Worm (Caenorhabditis elegans) whole organism, mixed stage, embryonic: Measurements from ENCODE around the gene F12E12.6.

ENCODE experiments used
- blmp-1 ChIP-seq: fragments of 150-350 bp; optimal IDR thresholded peaks from 2 replicates; lab custom pipeline; 2014; ENCODE audit warnings: missing biosample characterization, missing genetic modification characterization
- sem-2 ChIP-seq: fragments of 200-800 bp; sonication (Bioruptor generic); optimal IDR thresholded peaks from 2 replicates; lab custom pipeline; 2018; ENCODE audit warnings: mild to moderate bottlenecking, missing genetic modification characterization, missing compliant biosample characterization
- unc-120 ChIP-seq: sonication (generic microtip); optimal IDR thresholded peaks from 2 replicates; lab custom pipeline; 2017; ENCODE audit warnings: missing genetic modification characterization, missing compliant biosample characterization; ENCODE audit not compliant: poor library complexity, severe bottlenecking

DNA sequence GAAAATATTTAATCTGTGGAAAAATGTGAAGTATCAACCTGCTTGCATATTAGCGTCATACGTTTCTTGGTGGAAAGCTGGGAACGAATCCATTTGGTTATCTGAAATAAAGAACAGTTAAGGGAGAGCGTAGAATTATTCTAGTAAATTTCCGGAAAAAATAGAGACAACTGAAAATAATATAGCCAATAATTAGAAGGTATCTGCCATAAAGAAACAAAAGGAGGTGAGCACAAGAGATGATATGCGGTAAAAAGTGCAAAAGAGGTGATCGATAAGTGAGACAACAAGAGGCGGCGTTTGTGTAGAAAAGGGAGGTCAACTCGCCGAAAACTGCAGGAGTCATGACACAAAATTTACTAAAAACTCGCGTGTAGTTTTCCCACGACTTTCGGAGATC is 42.7 kb upstream of the F12E12.6 start, which contains the start of gene T24E12.11:
- no peak for TF ChIP-seq sem-2 (GFP tag; lab: Kevin White, UChicago)
- no peak for TF ChIP-seq blmp-1 (tag; lab: Kevin White, UChicago)
- no peak for TF ChIP-seq unc-120
